Fruit fly (Drosophila melanogaster) whole organism, prepupa: Measurements from ENCODE around the gene RpS19a.

Experiments
- Blimp-1 ChIP-seq: fragments of 200-800 bp; sonication (Bioruptor generic); optimal IDR thresholded peaks from 3 replicates; lab custom pipeline; 2017; ENCODE audit warnings: missing biosample characterization, missing genetic modification characterization, mild to moderate bottlenecking, moderate library complexity, missing genetic modification reagents
- CG16779 ChIP-seq: fragments of 200-800 bp; sonication (Bioruptor generic); optimal IDR thresholded peaks from 3 replicates; lab custom pipeline; 2017; ENCODE audit warnings: missing biosample characterization, mild to moderate bottlenecking, missing genetic modification characterization
- CG32006 ChIP-seq: fragments of 200-800 bp; sonication (Bioruptor generic); optimal IDR thresholded peaks from 3 replicates; lab custom pipeline; 2017; ENCODE audit warnings: missing biosample characterization, mild to moderate bottlenecking, missing genetic modification characterization
- CG8319 ChIP-seq: fragments of 200-800 bp; sonication (Bioruptor generic); optimal IDR thresholded peaks from 3 replicates; lab custom pipeline; 2016; ENCODE audit warnings: missing biosample characterization, missing genetic modification characterization
- Gug ChIP-seq: fragments of 200-800 bp; sonication (Bioruptor generic); IDR thresholded peaks from 2 replicates; pipeline ENCODE4 v1.3.6; 2022; ENCODE audit warnings: missing biosample characterization, missing genetic modification characterization

DNA sequence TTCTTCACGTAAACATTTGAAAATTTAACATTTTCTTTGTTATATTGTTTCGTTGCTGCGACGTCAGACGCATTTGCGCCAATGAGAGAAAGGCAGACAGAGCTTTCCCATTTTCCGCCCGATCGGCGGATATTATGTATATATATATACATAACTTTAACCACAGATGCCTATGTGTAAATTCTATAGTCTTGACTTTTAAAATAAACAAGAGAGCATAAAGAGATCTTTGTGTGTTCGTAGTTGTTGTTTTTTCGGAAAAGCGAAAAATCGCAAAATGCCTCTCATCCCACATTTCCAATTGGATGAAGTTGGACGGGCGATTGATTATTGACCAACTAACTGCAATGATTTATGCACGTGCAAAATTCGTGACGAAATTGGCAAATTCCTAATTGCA lies 39.0 kb downstream of the RpS19a start, which contains the start of gene CG13012:
- no peak for TF ChIP-seq Blimp-1 (GFP tag; lab: Kevin White, UChicago)
- no peak for TF ChIP-seq Gug (GFP tag; lab: Robert Waterston, UW)
- no peak for TF ChIP-seq CG16779 (tag; lab: Kevin White, UChicago)
- no peak for TF ChIP-seq CG8319
- no peak for TF ChIP-seq CG32006 (GFP tag; lab: Kevin White, UChicago)
